Fruit fly (Drosophila melanogaster): ENCODE results near the gene CG12766.
A peak's percentile ranks its signal among the peaks of the same experiment; 100 is the strongest.

CG12766 gene

dm6 chr3L:3972599-3972998, 32.7 kb upstream of the CG12766 start, which contains the start of gene CG43915:
CG43915 (plus strand) TSS chr3L:3972899.
- no peak for TF ChIP-seq cnc (optimal IDR thresholded peaks at IDR 0.05)
- peak; percentile 25 for TF ChIP-seq kay (GFP tag; ENCODE audit: borderline replicate concordance)

dm6 chr3L:3970372-3971031, 30.6 kb upstream of the CG12766 start:
- TF ChIP-seq CG14711 (tag; optimal IDR thresholded peaks at IDR 0.05) (no peak), tj (GFP tag; optimal IDR thresholded peaks at IDR 0.05) (no peak), Crg-1 (GFP tag; optimal IDR thresholded peaks at IDR 0.05) (no peak), cic (GFP tag; optimal IDR thresholded peaks at IDR 0.05) (no peak), toe (GFP tag; optimal IDR thresholded peaks at IDR 0.05) (no peak), cnc (optimal IDR thresholded peaks at IDR 0.05) (no peak), CG33017 (tag; optimal IDR thresholded peaks at IDR 0.05) (no peak), CG7045 (GFP tag; optimal IDR thresholded peaks at IDR 0.05) (no peak), Mnt (GFP tag; optimal IDR thresholded peaks at IDR 0.05) (no peak), CG11617 (GFP tag; optimal IDR thresholded peaks at IDR 0.05) (no peak), CG7101 (tag; optimal IDR thresholded peaks at IDR 0.05) (no peak), pad (GFP tag; optimal IDR thresholded peaks at IDR 0.05) (no peak), CG12768 (GFP tag; optimal IDR thresholded peaks at IDR 0.05) (no peak), ovo (GFP tag; optimal IDR thresholded peaks at IDR 0.05) (no peak), CG5204 (GFP tag; optimal IDR thresholded peaks at IDR 0.05) (no peak), bab1 (GFP tag; optimal IDR thresholded peaks at IDR 0.05) (no peak), Clk (GFP tag; optimal IDR thresholded peaks at IDR 0.05) (no peak)

dm6 chr3L:3965102-3965501, 25.2 kb upstream of the CG12766 start:
- no peak for TF ChIP-seq kay (GFP tag; ENCODE audit: borderline replicate concordance)
- no peak for TF ChIP-seq CG33017 (tag; optimal IDR thresholded peaks at IDR 0.05)
- TF ChIP-seq CG11617 (GFP tag; optimal IDR thresholded peaks at IDR 0.05), result no peak
- TF ChIP-seq Hr96 (GFP tag; optimal IDR thresholded peaks at IDR 0.05), result no peak
- TF ChIP-seq ovo (GFP tag; optimal IDR thresholded peaks at IDR 0.05), result no peak
- no peak for TF ChIP-seq CG7045 (GFP tag; optimal IDR thresholded peaks at IDR 0.05)
- TF ChIP-seq CG14711 (tag; optimal IDR thresholded peaks at IDR 0.05), result no peak
- TF ChIP-seq CG1620 (GFP tag; optimal IDR thresholded peaks at IDR 0.05), result no peak
- TF ChIP-seq cnc (optimal IDR thresholded peaks at IDR 0.05), result no peak
- TF ChIP-seq bab1 (GFP tag; optimal IDR thresholded peaks at IDR 0.05), result no peak

dm6 chr3L:3964671-3965070, 24.7 kb upstream of the CG12766 start, which contains the start of gene CG12605:
CG12605 (minus strand) TSS chr3L:3964771.
- no peak for TF ChIP-seq Clk (GFP tag; optimal IDR thresholded peaks at IDR 0.05)
- no peak for TF ChIP-seq CG7101 (tag; optimal IDR thresholded peaks at IDR 0.05)
- no peak for TF ChIP-seq kay (GFP tag; ENCODE audit: borderline replicate concordance)
- TF ChIP-seq CG7045 (GFP tag; optimal IDR thresholded peaks at IDR 0.05), result no peak

- TF ChIP-seq CG5204 (GFP tag; optimal IDR thresholded peaks at IDR 0.05) (no peak), Hr96 (GFP tag; optimal IDR thresholded peaks at IDR 0.05) (no peak), toe (GFP tag; optimal IDR thresholded peaks at IDR 0.05) (no peak), CG14711 (tag; optimal IDR thresholded peaks at IDR 0.05) (no peak), cnc (optimal IDR thresholded peaks at IDR 0.05) (no peak), CG12768 (GFP tag; optimal IDR thresholded peaks at IDR 0.05) (no peak), Crg-1 (GFP tag; optimal IDR thresholded peaks at IDR 0.05) (no peak), CG7045 (GFP tag; optimal IDR thresholded peaks at IDR 0.05) (no peak), pad (GFP tag; optimal IDR thresholded peaks at IDR 0.05) (no peak), tj (GFP tag; optimal IDR thresholded peaks at IDR 0.05) (no peak), cic (GFP tag; optimal IDR thresholded peaks at IDR 0.05) (no peak), CG33017 (tag; optimal IDR thresholded peaks at IDR 0.05) (no peak), Mnt (GFP tag; optimal IDR thresholded peaks at IDR 0.05) (no peak), Clk (GFP tag; optimal IDR thresholded peaks at IDR 0.05) (no peak)
Measured at dm6 chr3L:3963979-3964378, 24.1 kb upstream of the CG12766 start.

- TF ChIP-seq CG7101 (tag; optimal IDR thresholded peaks at IDR 0.05) (no peak), CG11617 (GFP tag; optimal IDR thresholded peaks at IDR 0.05) (no peak), CG7045 (GFP tag; optimal IDR thresholded peaks at IDR 0.05) (no peak), Clk (GFP tag; optimal IDR thresholded peaks at IDR 0.05) (no peak), Mnt (GFP tag; optimal IDR thresholded peaks at IDR 0.05) (no peak), CG12768 (GFP tag; optimal IDR thresholded peaks at IDR 0.05) (no peak), bab1 (GFP tag; optimal IDR thresholded peaks at IDR 0.05) (no peak), Hr96 (GFP tag; optimal IDR thresholded peaks at IDR 0.05) (no peak)
Measured at dm6 chr3L:3960877-3961417, 21.0 kb upstream of the CG12766 start.

dm6 chr3L:3952468-3952867, 12.5 kb upstream of the CG12766 start, which contains the start of gene CG14984:
CG14984 (minus strand) TSS chr3L:3952550.
- TF ChIP-seq CG7045 (GFP tag; optimal IDR thresholded peaks at IDR 0.05) (peak; percentile 13), bab1 (GFP tag; optimal IDR thresholded peaks at IDR 0.05) (no peak)
